Fruit fly (Drosophila melanogaster) whole organism, embryonic: ENCODE data around the gene Rpt5.

ENCODE experiments used
- CG10543 ChIP-seq: fragments of 200-800 bp; sonication (Bioruptor generic); optimal IDR thresholded peaks from 3 replicates; lab custom pipeline; 2017; ENCODE audit warnings: missing biosample characterization, mild to moderate bottlenecking, missing genetic modification characterization, moderate library complexity
- CG11695 ChIP-seq: fragments of 200-800 bp; sonication (Bioruptor generic); IDR thresholded peaks from 3 replicates; pipeline ENCODE4 v1.3.6; 2022; ENCODE audit warnings: missing biosample characterization, missing genetic modification characterization
- CG12236 ChIP-seq: fragments of 200-800 bp; sonication (Bioruptor generic); optimal IDR thresholded peaks from 2 replicates; lab custom pipeline; 2016; ENCODE audit warnings: missing biosample characterization, missing genetic modification characterization
- CG14050 ChIP-seq: fragments of 200-800 bp; sonication (Bioruptor generic); IDR thresholded peaks from 3 replicates; pipeline ENCODE4 v1.3.6; 2022; ENCODE audit warnings: missing biosample characterization, missing genetic modification characterization
- CG14710 ChIP-seq: fragments of 200-800 bp; sonication (Bioruptor generic); optimal IDR thresholded peaks from 3 replicates; lab custom pipeline; 2019; ENCODE audit warnings: missing biosample characterization, mild to moderate bottlenecking, missing genetic modification characterization, moderate library complexity
- CG15601 ChIP-seq: fragments of 200-800 bp; sonication (Bioruptor generic); optimal IDR thresholded peaks from 3 replicates; lab custom pipeline; 2019; ENCODE audit warnings: missing biosample characterization, mild to moderate bottlenecking, missing genetic modification characterization, moderate library complexity
- CG17829 ChIP-seq: fragments of 200-800 bp; optimal IDR thresholded peaks from 2 replicates; lab custom pipeline; 2019; ENCODE audit warnings: missing biosample characterization, mild to moderate bottlenecking, missing genetic modification characterization, moderate library complexity
- CG2712 ChIP-seq: fragments of 200-800 bp; optimal IDR thresholded peaks from 3 replicates; lab custom pipeline; 2019; ENCODE audit warnings: missing biosample characterization, mild to moderate bottlenecking, missing genetic modification characterization, moderate library complexity
- CG31441 ChIP-seq: fragments of 200-800 bp; sonication (Bioruptor generic); IDR thresholded peaks from 2 replicates; pipeline ENCODE4 v1.3.6; 2022; ENCODE audit warnings: missing biosample characterization, missing genetic modification characterization
- CG32532 ChIP-seq: fragments of 200-800 bp; sonication (Bioruptor generic); IDR thresholded peaks from 2 replicates; pipeline ENCODE4 v1.3.6; 2022; ENCODE audit warnings: missing biosample characterization, missing genetic modification characterization
- CG3847 ChIP-seq: fragments of 200-800 bp; sonication (Bioruptor generic); IDR thresholded peaks from 2 replicates; pipeline ENCODE4 v1.3.6; 2022; ENCODE audit warnings: missing biosample characterization, missing genetic modification characterization
- CG43689 ChIP-seq: fragments of 200-800 bp; sonication (Bioruptor generic); IDR thresholded peaks from 2 replicates; pipeline ENCODE4 v1.3.6; 2022; ENCODE audit warnings: missing biosample characterization, missing genetic modification characterization
- CG4404 ChIP-seq: fragments of 200-800 bp; sonication (Bioruptor generic); IDR thresholded peaks from 2 replicates; pipeline ENCODE4 v1.3.6; 2022; ENCODE audit warnings: missing biosample characterization, missing genetic modification characterization
- CG4617 ChIP-seq: fragments of 200-800 bp; sonication (Bioruptor generic); optimal IDR thresholded peaks from 3 replicates; lab custom pipeline; 2016; ENCODE audit warnings: missing biosample characterization, missing genetic modification characterization, borderline replicate concordance
- CG5953 ChIP-seq: fragments of 200-800 bp; sonication (Bioruptor generic); IDR thresholded peaks from 2 replicates; pipeline ENCODE4 v1.3.6; 2022; ENCODE audit warnings: missing biosample characterization, missing genetic modification characterization
- CG6689 ChIP-seq: fragments of 200-800 bp; sonication (Bioruptor generic); IDR thresholded peaks from 2 replicates; pipeline ENCODE4 v1.3.6; 2022; ENCODE audit warnings: missing biosample characterization, missing genetic modification characterization
- CG6765 ChIP-seq: fragments of 200-800 bp; sonication (Bioruptor generic); optimal IDR thresholded peaks from 3 replicates; lab custom pipeline; 2017; ENCODE audit warnings: missing biosample characterization, mild to moderate bottlenecking, missing genetic modification characterization
- CG7745 ChIP-seq: fragments of 200-800 bp; sonication (Bioruptor generic); optimal IDR thresholded peaks from 2 replicates; lab custom pipeline; 2018; ENCODE audit warnings: missing biosample characterization, mild to moderate bottlenecking, missing genetic modification characterization, moderate library complexity
- CG8388 ChIP-seq: fragments of 200-800 bp; sonication (Bioruptor generic); optimal IDR thresholded peaks from 2 replicates; lab custom pipeline; 2019; ENCODE audit warnings: missing biosample characterization, mild to moderate bottlenecking, missing genetic modification characterization, moderate library complexity
- CTCF ChIP-seq: fragments of 200-800 bp; sonication (Bioruptor generic); optimal IDR thresholded peaks from 2 replicates; lab custom pipeline; 2017; ENCODE audit warnings: missing biosample characterization, mild to moderate bottlenecking, missing genetic modification characterization, moderate library complexity
- Dbx ChIP-seq: fragments of 200-800 bp; sonication (Bioruptor generic); IDR thresholded peaks from 3 replicates; pipeline ENCODE4 v1.3.6; 2022; ENCODE audit warnings: missing biosample characterization, missing genetic modification characterization
- Eip74EF ChIP-seq, 2 experiments: fragments of 200-800 bp in 1 of 2; fragments of >200 bp in 1 of 2; sonication (Bioruptor generic) in 1 of 2; optimal IDR thresholded peaks; 2 replicates each; lab custom pipeline; 2017 to 2019; ENCODE audit warnings: missing biosample characterization in 2 of 2, missing genetic modification characterization in 2 of 2, mild to moderate bottlenecking in 1 of 2, moderate library complexity in 1 of 2
- Elba2 ChIP-seq: fragments of 200-800 bp; sonication (Bioruptor generic); optimal IDR thresholded peaks from 3 replicates; lab custom pipeline; 2016; ENCODE audit warnings: missing biosample characterization, missing genetic modification characterization
- Ets65A ChIP-seq: fragments of 200-800 bp; sonication (Bioruptor generic); peaks from one replicate; lab custom pipeline; 2016; ENCODE audit warnings: missing biosample characterization, missing genetic modification characterization
- Hr3 ChIP-seq: fragments of 200-800 bp; sonication (Bioruptor generic); optimal IDR thresholded peaks from 3 replicates; lab custom pipeline; 2016; ENCODE audit warnings: missing biosample characterization, missing genetic modification characterization
- Hr51 ChIP-seq, 2 experiments: fragments of 200-800 bp; sonication (Bioruptor generic); optimal IDR thresholded peaks; 2 replicates in 1 of 2; 3 replicates in 1 of 2; lab custom pipeline; 2016 to 2018; ENCODE audit warnings: missing biosample characterization in 2 of 2, missing genetic modification characterization in 2 of 2, mild to moderate bottlenecking in 1 of 2, moderate library complexity in 1 of 2
- Hr78 ChIP-seq, 2 experiments: fragments of 200-800 bp in 1 of 2; fragments of >200 bp in 1 of 2; sonication (Bioruptor generic) in 1 of 2; optimal IDR thresholded peaks; 2 replicates each; lab custom pipeline; 2017 to 2019; ENCODE audit warnings: missing biosample characterization in 2 of 2, missing genetic modification characterization in 2 of 2, mild to moderate bottlenecking in 1 of 2, moderate library complexity in 1 of 2
- Kr ChIP-seq: fragments of 200-800 bp; sonication (Bioruptor generic); optimal IDR thresholded peaks from 2 replicates; lab custom pipeline; 2017; ENCODE audit warnings: missing biosample characterization, mild to moderate bottlenecking, missing genetic modification characterization
- Lpt ChIP-seq: fragments of >200 bp; optimal IDR thresholded peaks from 2 replicates; lab custom pipeline; 2018; ENCODE audit warnings: missing biosample characterization, missing genetic modification characterization
- MBD-R2 ChIP-seq: fragments of 200-800 bp; sonication (Bioruptor generic); IDR thresholded peaks from 2 replicates; pipeline ENCODE4 v1.3.6; 2022; ENCODE audit warnings: missing biosample characterization, missing genetic modification characterization
- Meics ChIP-seq: fragments of 200-800 bp; sonication (Bioruptor generic); optimal IDR thresholded peaks from 2 replicates; lab custom pipeline; 2017; ENCODE audit warnings: missing biosample characterization, mild to moderate bottlenecking, missing genetic modification characterization
- Mrtf ChIP-seq: fragments of 200-800 bp; sonication (Bioruptor generic); IDR thresholded peaks from 3 replicates; pipeline ENCODE4 v1.3.6; 2022; ENCODE audit warnings: missing biosample characterization, missing genetic modification characterization
- NFAT ChIP-seq: fragments of 200-800 bp; sonication (Bioruptor generic); IDR thresholded peaks from 2 replicates; pipeline ENCODE4 v1.3.6; 2022; ENCODE audit warnings: missing biosample characterization, missing genetic modification characterization
- Nf-YA ChIP-seq: fragments of 200-800 bp; sonication (Bioruptor generic); IDR thresholded peaks from 2 replicates; pipeline ENCODE4 v1.3.6; 2022; ENCODE audit warnings: missing biosample characterization, missing genetic modification characterization
- Nf-YC ChIP-seq: fragments of 200-800 bp; optimal IDR thresholded peaks from 3 replicates; lab custom pipeline; 2019; ENCODE audit warnings: missing biosample characterization, mild to moderate bottlenecking, missing genetic modification characterization, moderate library complexity
- Ptx1 ChIP-seq: fragments of 200-800 bp; sonication (Bioruptor generic); IDR thresholded peaks from 2 replicates; pipeline ENCODE4 v1.3.6; 2022; ENCODE audit warnings: missing biosample characterization, missing genetic modification characterization
- Rx ChIP-seq: fragments of 200-800 bp; sonication (Bioruptor generic); IDR thresholded peaks from 2 replicates; pipeline ENCODE4 v1.3.6; 2022; ENCODE audit warnings: missing biosample characterization, missing genetic modification characterization
- Sin3A ChIP-seq: fragments of >200 bp; optimal IDR thresholded peaks from 2 replicates; lab custom pipeline; 2018
- Xbp1 ChIP-seq: fragments of 200-800 bp; sonication (Bioruptor generic); optimal IDR thresholded peaks from 3 replicates; lab custom pipeline; 2016; ENCODE audit warnings: missing biosample characterization, mild to moderate bottlenecking, missing genetic modification characterization
- dpn ChIP-seq, 2 experiments: fragments of 200-800 bp; sonication (Bioruptor generic); optimal IDR thresholded peaks; 3 replicates each; lab custom pipeline; 2016; ENCODE audit warnings: missing biosample characterization in 2 of 2, missing genetic modification characterization in 2 of 2
- ham ChIP-seq: fragments of 200-800 bp; sonication (Bioruptor generic); IDR thresholded peaks from 2 replicates; pipeline ENCODE4 v1.3.6; 2022; ENCODE audit warnings: missing biosample characterization, missing genetic modification characterization
- lilli ChIP-seq: fragments of 200-800 bp; sonication (Bioruptor generic); optimal IDR thresholded peaks from 3 replicates; lab custom pipeline; 2016; ENCODE audit warnings: missing biosample characterization, missing genetic modification characterization
- mam ChIP-seq: fragments of 200-800 bp; sonication (Bioruptor generic); optimal IDR thresholded peaks from 3 replicates; lab custom pipeline; 2016; ENCODE audit warnings: missing biosample characterization, missing genetic modification characterization
- pnt ChIP-seq: fragments of 200-800 bp; sonication (Bioruptor generic); optimal IDR thresholded peaks from 3 replicates; lab custom pipeline; 2016; ENCODE audit warnings: missing biosample characterization, missing genetic modification characterization
- prd ChIP-seq, 3 experiments: fragments of >200 bp in 2 of 3; fragments of 200-800 bp in 1 of 3; sonication (Bioruptor generic) in 1 of 3; optimal IDR thresholded peaks in 2 of 3; IDR thresholded peaks in 1 of 3; 2 replicates in 2 of 3; 3 replicates in 1 of 3; pipeline versions ENCODE4 v1.3.6 to Lab custom; 2017 to 2022; ENCODE audit warnings: missing biosample characterization in 1 of 3, missing genetic modification characterization in 1 of 3
- ranshi ChIP-seq: fragments of 200-800 bp; sonication (Bioruptor generic); IDR thresholded peaks from 2 replicates; pipeline ENCODE4 v1.3.6; 2022; ENCODE audit warnings: missing biosample characterization, missing genetic modification characterization
- stwl ChIP-seq: fragments of 200-800 bp; sonication (Bioruptor generic); optimal IDR thresholded peaks from 3 replicates; lab custom pipeline; 2018; ENCODE audit warnings: missing biosample characterization, mild to moderate bottlenecking, missing genetic modification characterization, moderate library complexity
- tap ChIP-seq: fragments of 200-800 bp; optimal IDR thresholded peaks from 3 replicates; lab custom pipeline; 2019; ENCODE audit warnings: missing biosample characterization, mild to moderate bottlenecking, missing genetic modification characterization, moderate library complexity
- tna ChIP-seq: fragments of 200-800 bp; sonication (Bioruptor generic); IDR thresholded peaks from 2 replicates; pipeline ENCODE4 v1.3.6; 2022; ENCODE audit warnings: missing biosample characterization, missing genetic modification characterization; ENCODE audit not compliant: partially characterized antibody
- ttk ChIP-seq: fragments of 200-800 bp; sonication (Bioruptor generic); IDR thresholded peaks from 2 replicates; pipeline ENCODE4 v2.1.2; 2022; ENCODE audit warnings: missing biosample characterization, missing genetic modification characterization
- twi ChIP-seq: fragments of 200-800 bp; optimal IDR thresholded peaks from 2 replicates; lab custom pipeline; 2019; ENCODE audit warnings: missing biosample characterization, mild to moderate bottlenecking, missing genetic modification characterization, moderate library complexity
- vvl ChIP-seq: fragments of 200-800 bp; sonication (Bioruptor generic); IDR thresholded peaks from 2 replicates; pipeline ENCODE4 v1.3.6; 2022; ENCODE audit warnings: missing biosample characterization, missing genetic modification characterization

Rpt5 gene

DNA sequence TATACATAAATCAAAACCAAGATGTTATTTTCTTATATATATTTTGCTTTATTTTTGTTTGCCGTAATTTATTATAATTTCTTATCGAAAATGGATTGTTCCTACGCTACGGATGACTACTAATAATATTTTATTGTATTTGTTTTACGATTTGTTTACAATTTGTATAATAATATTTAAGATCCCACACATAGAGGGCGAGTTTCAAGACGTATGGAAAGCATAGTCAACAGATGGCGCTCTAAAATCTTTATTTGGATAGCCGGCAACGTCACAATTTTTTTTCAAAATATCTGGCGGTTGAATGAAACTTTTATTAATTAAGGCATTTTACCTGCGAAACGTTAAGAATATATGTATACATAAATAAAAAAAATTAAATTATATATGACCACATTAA is 30.7 kb upstream of the Rpt5 start (continued):
- TF ChIP-seq CG2712 (tag; lab: Kevin White, UChicago) (peak; percentile 53), CG4404 (no peak), Elba2 (GFP tag; lab: Kevin White, UChicago) (no peak), Nf-YC (peak; percentile 54), CG14050 (GFP tag; lab: Robert Waterston, UW) (no peak), Lpt (no peak), ham (GFP tag; lab: Robert Waterston, UW) (no peak), vvl (GFP tag; lab: Robert Waterston, UW) (peak; percentile 40; the same call in 1 of the 2 replicates), CG10543 (no peak), Meics (peak; percentile 35), tna (GFP tag; lab: Robert Waterston, UW) (no peak), CG43689 (GFP tag; lab: Robert Waterston, UW) (no peak), prd (optimal IDR thresholded peaks at IDR 0.05; lab: Kevin White, UChicago) (no peak), prd (GFP tag; IDR thresholded peaks at IDR 0.05; lab: Robert Waterston, UW) (no peak), CG6689 (no peak), dpn (GFP tag; optimal IDR thresholded peaks at IDR 0.05; lab: Kevin White, UChicago) (peak in 1 of 2 experiments; percentile 57), CG3847 (GFP tag; lab: Robert Waterston, UW) (peak; percentile 65), CG31441 (GFP tag; lab: Robert Waterston, UW) (0 out of 2 replicates have a peak, but pooled peaks have one; percentile 13), CG15601 (tag; lab: Kevin White, UChicago) (peak; percentile 52), Rx (GFP tag; lab: Robert Waterston, UW) (no peak), CG17829 (tag; lab: Kevin White, UChicago) (peak; percentile 63), CG32532 (GFP tag; lab: Robert Waterston, UW) (no peak), CG7745 (tag; lab: Kevin White, UChicago) (no peak), ranshi (no peak), lilli (GFP tag; lab: Kevin White, UChicago) (peak; percentile 34), Sin3A (no peak), pnt (GFP tag; lab: Kevin White, UChicago) (no peak), Ets65A (GFP tag; lab: Kevin White, UChicago) (peak; percentile 91), CG12236 (no peak), Xbp1 (GFP tag; lab: Kevin White, UChicago) (peak; percentile 55), Hr78 (GFP tag; optimal IDR thresholded peaks at IDR 0.05; lab: Kevin White, UChicago) (no peak), CG4617 (GFP tag; lab: Kevin White, UChicago) (peak; percentile 7), CG6765 (GFP tag; lab: Kevin White, UChicago) (no peak), CG8388 (GFP tag; lab: Kevin White, UChicago) (no peak), Dbx (GFP tag; lab: Robert Waterston, UW) (no peak), ttk (no peak), NFAT (GFP tag; lab: Robert Waterston, UW) (peak; percentile 32; the same call in 1 of the 2 replicates), stwl (peak; percentile 77), Nf-YA (no peak), MBD-R2 (GFP tag; lab: Robert Waterston, UW) (no peak), CTCF (GFP tag; lab: Kevin White, UChicago) (peak; percentile 98), twi (tag; lab: Kevin White, UChicago) (no peak), mam (GFP tag; lab: Kevin White, UChicago) (peak; percentile 19), tap (tag; lab: Kevin White, UChicago) (peak; percentile 22), Eip74EF (GFP tag; optimal IDR thresholded peaks at IDR 0.05; lab: Kevin White, UChicago) (no peak), Hr3 (GFP tag; lab: Kevin White, UChicago) (peak; percentile 7), CG5953 (GFP tag; lab: Robert Waterston, UW) (no peak), Kr (GFP tag; lab: Kevin White, UChicago) (no peak), Mrtf (GFP tag; lab: Robert Waterston, UW) (no peak), CG14710 (tag; lab: Kevin White, UChicago) (peak; percentile 14), Ptx1 (peak; percentile 46; the same call in 1 of the 2 replicates), Hr51 (GFP tag; optimal IDR thresholded peaks at IDR 0.05; lab: Kevin White, UChicago) (peak in 1 of 2 experiments; percentile 16), CG11695 (no peak)
